Worm (Caenorhabditis elegans) whole organism, L4 larva: ENCODE results near the gene vps-53.

Source experiments
- D1046.2 ChIP-seq: fragments of 200-800 bp; sonication (Bioruptor generic); IDR thresholded peaks from 2 replicates; pipeline ENCODE4 v1.3.6; 2022; ENCODE audit warnings: missing genetic modification characterization, missing compliant biosample characterization
- F26F4.8 ChIP-seq: fragments of 200-800 bp; sonication (Bioruptor generic); conservative IDR thresholded peaks from 2 replicates; pipeline ENCODE4 v1.3.6; 2022; ENCODE audit warnings: missing genetic modification characterization, missing compliant biosample characterization
- F49E8.2 ChIP-seq: sonication (generic microtip); optimal IDR thresholded peaks from 2 replicates; lab custom pipeline; 2016; ENCODE audit warnings: missing compliant biosample characterization, mild to moderate bottlenecking, missing genetic modification characterization, borderline replicate concordance
- T20F7.1 ChIP-seq: fragments of 200-800 bp; sonication (Bioruptor generic); optimal IDR thresholded peaks from 2 replicates; lab custom pipeline; 2018; ENCODE audit warnings: mild to moderate bottlenecking, missing genetic modification characterization, missing compliant biosample characterization
- Y48G9A.11 ChIP-seq: fragments of 200-800 bp; sonication (Bioruptor generic); IDR thresholded peaks from 2 replicates; pipeline ENCODE4 v1.3.6; 2022; ENCODE audit warnings: missing genetic modification reagents, missing genetic modification characterization, missing compliant biosample characterization
- aha-1 ChIP-seq: fragments of 150-350 bp; peaks from one replicate; lab custom pipeline; 2014; ENCODE audit warnings: missing biosample characterization, missing genetic modification characterization
- ama-1 ChIP-seq: fragments of 150-350 bp; optimal IDR thresholded peaks from 2 replicates; lab custom pipeline; 2014; ENCODE audit warnings: inconsistent platforms, mixed read lengths
- attf-4 ChIP-seq: sonication (generic microtip); optimal IDR thresholded peaks from 3 replicates; lab custom pipeline; 2017; ENCODE audit warnings: missing biosample characterization, missing genetic modification characterization
- ceh-28 ChIP-seq: fragments of 150-350 bp; optimal IDR thresholded peaks from 2 replicates; lab custom pipeline; 2014; ENCODE audit warnings: missing biosample characterization, missing genetic modification reagents, missing genetic modification characterization
- ceh-62 ChIP-seq: sonication (generic microtip); optimal IDR thresholded peaks from 2 replicates; lab custom pipeline; 2017; ENCODE audit warnings: missing biosample characterization, missing genetic modification characterization
- ceh-82 ChIP-seq: sonication (generic microtip); optimal IDR thresholded peaks from 2 replicates; lab custom pipeline; 2017; ENCODE audit warnings: missing biosample characterization, missing genetic modification characterization
- cey-2 ChIP-seq: sonication (generic microtip); optimal IDR thresholded peaks from 3 replicates; lab custom pipeline; 2017; ENCODE audit warnings: missing genetic modification characterization, mild to moderate bottlenecking, missing compliant biosample characterization, antibody characterized with exemption, borderline replicate concordance; ENCODE audit not compliant: insufficient read depth
- ctbp-1 ChIP-seq: fragments of 200-800 bp; sonication (Bioruptor generic); IDR thresholded peaks from 2 replicates; pipeline ENCODE4 v1.3.6; 2022; ENCODE audit warnings: missing genetic modification reagents, missing genetic modification characterization, missing compliant biosample characterization
- daf-12 ChIP-seq: fragments of 150-350 bp; optimal IDR thresholded peaks from 2 replicates; lab custom pipeline; 2014; ENCODE audit warnings: missing biosample characterization, missing genetic modification reagents, missing genetic modification characterization
- daf-16 ChIP-seq, 3 experiments: sonication (generic microtip); optimal IDR thresholded peaks; 2 replicates each; lab custom pipeline; 2016 to 2017; ENCODE audit warnings: missing genetic modification characterization in 3 of 3, missing genetic modification reagents in 3 of 3, mild to moderate bottlenecking in 2 of 3, missing compliant biosample characterization in 2 of 3, missing biosample characterization in 1 of 3, moderate library complexity in 1 of 3
- daf-19 ChIP-seq: fragments of 200-800 bp; sonication (Bioruptor generic); conservative IDR thresholded peaks from 2 replicates; pipeline ENCODE4 v1.3.6; 2022; ENCODE audit warnings: missing genetic modification characterization, missing compliant biosample characterization
- dmd-6 ChIP-seq: fragments of 200-800 bp; sonication (Bioruptor generic); IDR thresholded peaks from 2 replicates; pipeline ENCODE4 v1.3.6; 2022; ENCODE audit warnings: missing genetic modification reagents, missing genetic modification characterization, missing compliant biosample characterization
- dmd-8 ChIP-seq: fragments of 200-800 bp; sonication (Bioruptor generic); IDR thresholded peaks from 2 replicates; pipeline ENCODE4 v1.3.6; 2022; ENCODE audit warnings: missing genetic modification characterization, missing compliant biosample characterization
- dmd-9 ChIP-seq: fragments of 200-800 bp; sonication (Bioruptor generic); IDR thresholded peaks from 2 replicates; pipeline ENCODE4 v1.3.6; 2022; ENCODE audit warnings: missing genetic modification reagents, missing genetic modification characterization, missing compliant biosample characterization
- dpl-1 ChIP-seq: fragments of 150-350 bp; optimal IDR thresholded peaks from 2 replicates; lab custom pipeline; 2014; ENCODE audit warnings: missing biosample characterization, missing genetic modification reagents, missing genetic modification characterization
- egl-27 ChIP-seq: sonication (generic microtip); optimal IDR thresholded peaks from 3 replicates; lab custom pipeline; 2017; ENCODE audit warnings: missing biosample characterization, missing genetic modification reagents, missing genetic modification characterization
- fkh-10 ChIP-seq: fragments of 150-350 bp; optimal IDR thresholded peaks from 2 replicates; lab custom pipeline; 2014; ENCODE audit warnings: missing biosample characterization, missing genetic modification reagents, missing genetic modification characterization
- gei-8 ChIP-seq: fragments of 200-800 bp; sonication (Bioruptor generic); optimal IDR thresholded peaks from 2 replicates; lab custom pipeline; 2018; ENCODE audit warnings: mild to moderate bottlenecking, missing genetic modification characterization, missing compliant biosample characterization
- hlh-11 ChIP-seq: fragments of 200-800 bp; sonication (Bioruptor generic); optimal IDR thresholded peaks from 2 replicates; lab custom pipeline; 2018; ENCODE audit warnings: mild to moderate bottlenecking, missing genetic modification characterization, missing compliant biosample characterization
- hmg-1.1 ChIP-seq: fragments of 200-800 bp; sonication (Bioruptor generic); IDR thresholded peaks from 2 replicates; pipeline ENCODE4 v1.3.6; 2022; ENCODE audit warnings: missing genetic modification reagents, missing genetic modification characterization, missing compliant biosample characterization
- lim-7 ChIP-seq: fragments of 200-800 bp; sonication (Bioruptor generic); IDR thresholded peaks from 2 replicates; pipeline ENCODE4 v1.3.6; 2022; ENCODE audit warnings: missing genetic modification characterization, missing compliant biosample characterization
- lin-1 ChIP-seq: fragments of 200-800 bp; sonication (Bioruptor generic); IDR thresholded peaks from 2 replicates; pipeline ENCODE4 v1.3.6; 2022; ENCODE audit warnings: missing genetic modification reagents, missing genetic modification characterization, missing compliant biosample characterization
- lin-13 ChIP-seq: fragments of 150-350 bp; optimal IDR thresholded peaks from 2 replicates; lab custom pipeline; 2014; ENCODE audit warnings: missing biosample characterization, missing genetic modification reagents, missing genetic modification characterization
- lin-29 ChIP-seq: fragments of 200-800 bp; sonication (Bioruptor generic); IDR thresholded peaks from 2 replicates; pipeline ENCODE4 v1.3.6; 2022; ENCODE audit warnings: missing genetic modification reagents, missing genetic modification characterization, missing compliant biosample characterization
- lin-38 ChIP-seq: fragments of 200-800 bp; sonication (Bioruptor generic); IDR thresholded peaks from 2 replicates; pipeline ENCODE4 v1.3.6; 2022; ENCODE audit warnings: missing genetic modification reagents, missing genetic modification characterization, missing compliant biosample characterization
- lir-3 ChIP-seq: sonication (generic microtip); optimal IDR thresholded peaks from 2 replicates; lab custom pipeline; 2016; ENCODE audit warnings: mild to moderate bottlenecking, missing genetic modification characterization, missing compliant biosample characterization
- lsy-2 ChIP-seq, 2 experiments: fragments of 150-350 bp in 1 of 2; sonication (generic microtip) in 1 of 2; optimal IDR thresholded peaks; 2 replicates each; lab custom pipeline; 2014 to 2017; ENCODE audit warnings: missing biosample characterization in 2 of 2, missing genetic modification characterization in 2 of 2
- madf-9 ChIP-seq: fragments of 200-800 bp; sonication (Bioruptor generic); conservative IDR thresholded peaks from 2 replicates; pipeline ENCODE4 v1.3.6; 2022; ENCODE audit warnings: missing genetic modification reagents, missing genetic modification characterization, missing compliant biosample characterization
- mdt-29 ChIP-seq: fragments of 200-800 bp; sonication (Bioruptor generic); IDR thresholded peaks from 2 replicates; pipeline ENCODE4 v1.3.6; 2022; ENCODE audit warnings: missing genetic modification reagents, missing genetic modification characterization, missing compliant biosample characterization
- mes-2 ChIP-seq: sonication (generic microtip); optimal IDR thresholded peaks from 2 replicates; lab custom pipeline; 2016; ENCODE audit warnings: missing genotype, mild to moderate bottlenecking, missing genetic modification characterization, missing compliant biosample characterization; ENCODE audit not compliant: poor library complexity, severe bottlenecking
- nhr-102 ChIP-seq: sonication (generic microtip); optimal IDR thresholded peaks from 2 replicates; lab custom pipeline; 2016; ENCODE audit warnings: mild to moderate bottlenecking, missing genetic modification characterization, moderate library complexity, missing compliant biosample characterization
- nhr-111 ChIP-seq: fragments of 200-800 bp; sonication (Bioruptor generic); optimal IDR thresholded peaks from 2 replicates; lab custom pipeline; 2018; ENCODE audit warnings: mild to moderate bottlenecking, missing genetic modification characterization, missing compliant biosample characterization
- nhr-48 ChIP-seq: sonication (generic microtip); optimal IDR thresholded peaks from 2 replicates; lab custom pipeline; 2016; ENCODE audit warnings: mild to moderate bottlenecking, missing genetic modification characterization, missing compliant biosample characterization
- nhr-6 ChIP-seq: fragments of 150-350 bp; optimal IDR thresholded peaks from 2 replicates; lab custom pipeline; 2014; ENCODE audit warnings: missing biosample characterization, missing genetic modification characterization
- pha-4 ChIP-seq, 2 experiments: fragments of 150-350 bp in 1 of 2; fragments of 200-800 bp in 1 of 2; sonication (Bioruptor generic) in 1 of 2; IDR thresholded peaks in 1 of 2; optimal IDR thresholded peaks in 1 of 2; 2 replicates each; pipeline versions ENCODE4 v1.3.6 to Lab custom; 2014 to 2022; ENCODE audit warnings: missing genetic modification characterization in 2 of 2, missing genetic modification reagents in 2 of 2, missing biosample characterization in 1 of 2, missing compliant biosample characterization in 1 of 2
- php-3 ChIP-seq: fragments of 200-800 bp; sonication (Bioruptor generic); IDR thresholded peaks from 2 replicates; pipeline ENCODE4 v1.3.6; 2022; ENCODE audit warnings: missing genetic modification reagents, missing genetic modification characterization, missing compliant biosample characterization
- pqm-1 ChIP-seq: sonication (generic microtip); optimal IDR thresholded peaks from 2 replicates; lab custom pipeline; 2017; ENCODE audit warnings: missing biosample characterization, missing genetic modification characterization
- saeg-2 ChIP-seq: fragments of 200-800 bp; sonication (Bioruptor generic); IDR thresholded peaks from 2 replicates; pipeline ENCODE4 v1.3.6; 2022; ENCODE audit warnings: missing genetic modification reagents, missing genetic modification characterization, missing compliant biosample characterization
- set-16 ChIP-seq: fragments of 200-800 bp; sonication (Bioruptor generic); IDR thresholded peaks from 2 replicates; pipeline ENCODE4 v1.3.6; 2022; ENCODE audit warnings: missing genetic modification reagents, missing genetic modification characterization, missing compliant biosample characterization
- skn-1 ChIP-seq: fragments of 150-350 bp; optimal IDR thresholded peaks from 2 replicates; lab custom pipeline; 2014; ENCODE audit warnings: missing biosample characterization, missing genetic modification characterization
- snpc-4 ChIP-seq: fragments of 150-350 bp; optimal IDR thresholded peaks from 2 replicates; lab custom pipeline; 2014; ENCODE audit warnings: missing biosample characterization, missing genetic modification characterization
- tra-1 ChIP-seq: fragments of 200-800 bp; sonication (Bioruptor generic); IDR thresholded peaks from 2 replicates; pipeline ENCODE4 v1.3.6; 2022; ENCODE audit warnings: missing genetic modification reagents, missing genetic modification characterization, missing compliant biosample characterization
- unc-62 ChIP-seq, 3 experiments: fragments of 150-350 bp in 1 of 3; sonication (generic microtip); optimal IDR thresholded peaks in 2 of 3; peaks in 1 of 3; 1 replicate in 1 of 3; 2 replicates in 2 of 3; lab custom pipeline; 2014 to 2017; ENCODE audit warnings: missing biosample characterization in 3 of 3, missing genetic modification characterization in 3 of 3, missing genetic modification reagents in 3 of 3, missing genotype in 1 of 3
- zfp-3 ChIP-seq: fragments of 200-800 bp; sonication (Bioruptor generic); conservative IDR thresholded peaks from 2 replicates; pipeline ENCODE4 v1.3.6; 2022; ENCODE audit warnings: missing genetic modification reagents, missing genetic modification characterization, missing compliant biosample characterization
- zip-2 ChIP-seq: fragments of 150-350 bp; optimal IDR thresholded peaks from 2 replicates; lab custom pipeline; 2014; ENCODE audit warnings: missing biosample characterization, missing genetic modification characterization

vps-53 gene

DNA sequence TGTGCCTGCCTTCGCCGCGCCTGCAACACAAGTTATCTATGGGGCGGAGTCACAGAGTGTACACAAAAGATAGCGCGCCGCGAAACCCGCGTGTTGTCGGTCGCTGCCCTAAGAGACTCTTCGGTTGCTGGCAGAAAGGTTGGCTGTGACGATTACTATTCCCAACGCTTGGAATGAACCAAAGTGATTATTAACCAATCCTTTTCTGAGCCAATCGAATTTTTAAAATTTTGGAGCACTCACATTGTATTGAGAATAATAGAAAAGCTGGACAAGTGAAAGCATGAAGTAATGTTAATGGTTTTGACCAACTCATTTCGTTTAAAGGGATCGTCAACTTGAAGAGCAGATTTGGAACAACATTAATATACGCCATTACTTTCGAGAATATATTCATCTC is 40.1 kb downstream of the vps-53 start (continued):
- no peak for TF ChIP-seq pqm-1 (tag; lab: Kevin White, UChicago)
- TF ChIP-seq saeg-2 (GFP tag; lab: Robert Waterston, UW) = no peak
- TF ChIP-seq daf-16 (GFP tag; optimal IDR thresholded peaks at IDR 0.05; lab: Kevin White, UChicago) = peak in 1 of 2 experiments; percentile 63
- peak; percentile 69 for TF ChIP-seq daf-16 (tag; optimal IDR thresholded peaks at IDR 0.05; lab: Kevin White, UChicago)
- TF ChIP-seq unc-62 (GFP tag; optimal IDR thresholded peaks at IDR 0.05 in 1 of 2; lab: Kevin White, UChicago) = peak in 1 of 2 experiments; percentile 35
- TF ChIP-seq unc-62 (tag; optimal IDR thresholded peaks at IDR 0.05; lab: Kevin White, UChicago) = no peak
- no peak for TF ChIP-seq skn-1
- TF ChIP-seq attf-4 = peak; percentile 25
- TF ChIP-seq tra-1 (GFP tag; lab: Robert Waterston, UW) = peak; percentile 28; the same call in 1 of the 2 replicates
- no peak for TF ChIP-seq zfp-3
- TF ChIP-seq lin-13 (GFP tag; lab: Kevin White, UChicago) = peak; percentile 57
- TF ChIP-seq nhr-111 (GFP tag; lab: Kevin White, UChicago) = no peak
- TF ChIP-seq dpl-1 (GFP tag; lab: Kevin White, UChicago) = peak; percentile 30
- peak; percentile 60 for TF ChIP-seq aha-1 (tag; lab: Kevin White, UChicago)
- TF ChIP-seq pha-4 (GFP tag; IDR thresholded peaks at IDR 0.05; lab: Robert Waterston, UW) = peak; percentile 48; the same call in 1 of the 2 replicates
- TF ChIP-seq pha-4 (tag; optimal IDR thresholded peaks at IDR 0.05; lab: Kevin White, UChicago) = no peak
- TF ChIP-seq hmg-1.1 (GFP tag; lab: Robert Waterston, UW) = no peak; the same call in 1 of the 2 replicates
- no peak for TF ChIP-seq ceh-82 (tag; lab: Kevin White, UChicago)
- no peak for TF ChIP-seq ceh-28 (tag; lab: Kevin White, UChicago)
- no peak for TF ChIP-seq set-16 (GFP tag; lab: Robert Waterston, UW)
- TF ChIP-seq mes-2 (tag; lab: Kevin White, UChicago) = peak; percentile 89
- no peak; the same call in 1 of the 2 replicates for TF ChIP-seq Y48G9A.11
- TF ChIP-seq daf-19 = no peak
- TF ChIP-seq mdt-29 (GFP tag; lab: Robert Waterston, UW) = no peak
- TF ChIP-seq fkh-10 (GFP tag; lab: Kevin White, UChicago) = no peak
- no peak for TF ChIP-seq cey-2 (tag; lab: Kevin White, UChicago)
- no peak for TF ChIP-seq lim-7
- peak; percentile 49; the same call in 1 of the 2 replicates for TF ChIP-seq php-3 (GFP tag; lab: Robert Waterston, UW)
- TF ChIP-seq egl-27 (tag; lab: Kevin White, UChicago) = no peak
- TF ChIP-seq nhr-48 (tag; lab: Kevin White, UChicago) = peak; percentile 63
- TF ChIP-seq ceh-62 (tag; lab: Kevin White, UChicago) = no peak
- no peak for TF ChIP-seq dmd-9 (GFP tag; lab: Robert Waterston, UW)
- no peak for TF ChIP-seq T20F7.1 (GFP tag; lab: Kevin White, UChicago)
- peak; percentile 67 for TF ChIP-seq lin-38
- no peak for TF ChIP-seq daf-12 (tag; lab: Kevin White, UChicago)
- TF ChIP-seq F49E8.2 (tag; lab: Kevin White, UChicago) = peak; percentile 90
- TF ChIP-seq D1046.2 = no peak
- TF ChIP-seq nhr-102 (tag; lab: Kevin White, UChicago) = peak; percentile 73
- no peak for TF ChIP-seq dmd-8 (GFP tag; lab: Robert Waterston, UW)
- peak; percentile 94 for TF ChIP-seq ama-1 (lab: Kevin White, UChicago)
- no peak for TF ChIP-seq F26F4.8 (GFP tag; lab: Robert Waterston, UW)
- no peak for TF ChIP-seq gei-8 (GFP tag; lab: Kevin White, UChicago)
- TF ChIP-seq hlh-11 (tag; lab: Kevin White, UChicago) = peak; percentile 70
- no peak for TF ChIP-seq zip-2 (tag; lab: Kevin White, UChicago)
- TF ChIP-seq ctbp-1 (GFP tag; lab: Robert Waterston, UW) = no peak
- TF ChIP-seq madf-9 (GFP tag; lab: Robert Waterston, UW) = no peak
- TF ChIP-seq dmd-6 (GFP tag; lab: Robert Waterston, UW) = peak; percentile 63
- no peak for TF ChIP-seq lin-29
- TF ChIP-seq nhr-6 (tag; lab: Kevin White, UChicago) = peak; percentile 65
- peak; percentile 91 for TF ChIP-seq snpc-4 (tag; lab: Kevin White, UChicago)
- peak; percentile 82; the same call in 1 of the 2 replicates for TF ChIP-seq lin-1 (GFP tag; lab: Robert Waterston, UW)
- peak in 1 of 2 experiments; percentile 73 for TF ChIP-seq lsy-2 (tag; optimal IDR thresholded peaks at IDR 0.05; lab: Kevin White, UChicago)
- no peak for TF ChIP-seq lir-3 (tag; lab: Kevin White, UChicago)
